Fruit fly (Drosophila melanogaster) whole organism, embryonic: Measurements from ENCODE around the gene CG9582.

ENCODE experiments used
- Aef1 ChIP-seq: fragments of 200-800 bp; sonication (Bioruptor generic); IDR thresholded peaks from 3 replicates; pipeline ENCODE4 v1.3.6; 2022; ENCODE audit warnings: missing biosample characterization, missing genetic modification characterization
- Blimp-1 ChIP-seq: fragments of 200-800 bp; sonication (Bioruptor generic); optimal IDR thresholded peaks from 3 replicates; lab custom pipeline; 2018; ENCODE audit warnings: missing biosample characterization, missing genetic modification characterization, mild to moderate bottlenecking, moderate library complexity, missing genetic modification reagents
- CG11398 ChIP-seq: fragments of 200-800 bp; sonication (Bioruptor generic); optimal IDR thresholded peaks from 2 replicates; lab custom pipeline; 2016; ENCODE audit warnings: missing biosample characterization, missing genetic modification characterization
- CG12219 ChIP-seq: fragments of 200-800 bp; sonication (Bioruptor generic); optimal IDR thresholded peaks from 3 replicates; lab custom pipeline; 2018; ENCODE audit warnings: missing biosample characterization, mild to moderate bottlenecking, missing genetic modification characterization
- CG13296 ChIP-seq: fragments of 200-800 bp; sonication (Bioruptor generic); optimal IDR thresholded peaks from 3 replicates; lab custom pipeline; 2018; ENCODE audit warnings: missing biosample characterization, mild to moderate bottlenecking, missing genetic modification characterization
- CG15479 ChIP-seq: fragments of 200-800 bp; sonication (Bioruptor generic); optimal IDR thresholded peaks from 3 replicates; lab custom pipeline; 2019; ENCODE audit warnings: missing biosample characterization, mild to moderate bottlenecking, missing genetic modification characterization, moderate library complexity
- CG17328 ChIP-seq: fragments of 200-800 bp; sonication (Bioruptor generic); IDR thresholded peaks from 2 replicates; pipeline ENCODE4 v1.3.6; 2022; ENCODE audit warnings: missing biosample characterization, missing genetic modification characterization
- CG17829 ChIP-seq: fragments of 200-800 bp; optimal IDR thresholded peaks from 2 replicates; lab custom pipeline; 2019; ENCODE audit warnings: missing biosample characterization, mild to moderate bottlenecking, missing genetic modification characterization, moderate library complexity
- CG30020 ChIP-seq: fragments of 200-800 bp; optimal IDR thresholded peaks from 2 replicates; lab custom pipeline; 2019; ENCODE audit warnings: missing biosample characterization, mild to moderate bottlenecking, missing genetic modification characterization, moderate library complexity
- CG3281 ChIP-seq: fragments of 200-800 bp; sonication (Bioruptor generic); optimal IDR thresholded peaks from 3 replicates; lab custom pipeline; 2017; ENCODE audit warnings: missing biosample characterization, mild to moderate bottlenecking, missing genetic modification characterization
- CG34224 ChIP-seq: fragments of 200-800 bp; sonication (Bioruptor generic); IDR thresholded peaks from 3 replicates; pipeline ENCODE4 v1.3.6; 2022; ENCODE audit warnings: missing biosample characterization, missing genetic modification characterization; ENCODE audit not compliant: partially characterized antibody
- CG4730 ChIP-seq: fragments of 200-800 bp; sonication (Bioruptor generic); IDR thresholded peaks from 2 replicates; pipeline ENCODE4 v1.3.6; 2022; ENCODE audit warnings: missing biosample characterization, missing genetic modification characterization
- CG5953 ChIP-seq: fragments of 200-800 bp; sonication (Bioruptor generic); IDR thresholded peaks from 2 replicates; pipeline ENCODE4 v1.3.6; 2022; ENCODE audit warnings: missing biosample characterization, missing genetic modification characterization
- CG7357 ChIP-seq: fragments of 200-800 bp; sonication (Bioruptor generic); IDR thresholded peaks from 3 replicates; pipeline ENCODE4 v1.3.6; 2022; ENCODE audit warnings: missing biosample characterization, missing genetic modification characterization
- CG9609 ChIP-seq: fragments of 200-800 bp; sonication (Bioruptor generic); optimal IDR thresholded peaks from 3 replicates; lab custom pipeline; 2016; ENCODE audit warnings: missing biosample characterization, missing genetic modification characterization
- D19A ChIP-seq: fragments of 200-800 bp; optimal IDR thresholded peaks from 3 replicates; lab custom pipeline; 2019; ENCODE audit warnings: missing biosample characterization, mild to moderate bottlenecking, missing genetic modification characterization, moderate library complexity
- Deaf1 ChIP-seq: fragments of 200-800 bp; optimal IDR thresholded peaks from 3 replicates; lab custom pipeline; 2019; ENCODE audit warnings: missing biosample characterization, mild to moderate bottlenecking, missing genetic modification characterization, moderate library complexity
- Ets65A ChIP-seq: fragments of 200-800 bp; sonication (Bioruptor generic); peaks from one replicate; lab custom pipeline; 2016; ENCODE audit warnings: missing biosample characterization, missing genetic modification characterization
- HmgD ChIP-seq: fragments of 200-800 bp; sonication (Bioruptor generic); optimal IDR thresholded peaks from 3 replicates; lab custom pipeline; 2016; ENCODE audit warnings: missing biosample characterization, missing genetic modification characterization
- Hmr ChIP-seq: fragments of 200-800 bp; sonication (Bioruptor generic); optimal IDR thresholded peaks from 3 replicates; lab custom pipeline; 2017; ENCODE audit warnings: mild to moderate bottlenecking, missing biosample characterization, missing genetic modification reagents, missing genetic modification characterization
- Hmx ChIP-seq: fragments of 200-800 bp; sonication (Bioruptor generic); optimal IDR thresholded peaks from 2 replicates; lab custom pipeline; 2016; ENCODE audit warnings: missing biosample characterization, missing genetic modification characterization
- Max ChIP-seq: fragments of 200-800 bp; sonication (Bioruptor generic); optimal IDR thresholded peaks from 2 replicates; lab custom pipeline; 2016; ENCODE audit warnings: missing biosample characterization, mild to moderate bottlenecking, missing genetic modification characterization
- Med ChIP-seq: fragments of 200-800 bp; sonication (Bioruptor generic); peaks from one replicate; lab custom pipeline; 2016; ENCODE audit warnings: missing biosample characterization, missing genetic modification characterization, mild to moderate bottlenecking, inconsistent platforms, moderate library complexity
- NK7.1 ChIP-seq: fragments of 200-800 bp; sonication (Bioruptor generic); optimal IDR thresholded peaks from 3 replicates; lab custom pipeline; 2016; ENCODE audit warnings: missing biosample characterization, missing genetic modification characterization
- Neu2 ChIP-seq: fragments of 200-800 bp; sonication (Bioruptor generic); optimal IDR thresholded peaks from 3 replicates; lab custom pipeline; 2016; ENCODE audit warnings: missing biosample characterization, missing genetic modification characterization, borderline replicate concordance
- Nf-YB ChIP-seq: fragments of 200-800 bp; sonication (Bioruptor generic); optimal IDR thresholded peaks from 3 replicates; lab custom pipeline; 2019; ENCODE audit warnings: missing biosample characterization, mild to moderate bottlenecking, missing genetic modification characterization, moderate library complexity
- Opbp ChIP-seq: fragments of 200-800 bp; sonication (Bioruptor generic); IDR thresholded peaks from 3 replicates; pipeline ENCODE4 v1.3.6; 2022; ENCODE audit warnings: missing biosample characterization, missing genetic modification characterization; ENCODE audit not compliant: partially characterized antibody
- Stat92E ChIP-seq, 3 experiments: fragments of >200 bp in 2 of 3; fragments of 200-800 bp in 1 of 3; sonication (Bioruptor generic) in 1 of 3; optimal IDR thresholded peaks; 2 replicates each; lab custom pipeline; 2017 to 2019; ENCODE audit warnings: missing biosample characterization in 3 of 3, missing genetic modification characterization in 3 of 3, mild to moderate bottlenecking in 1 of 3, moderate library complexity in 1 of 3
- Vsx1 ChIP-seq: fragments of 200-800 bp; sonication (Bioruptor generic); optimal IDR thresholded peaks from 2 replicates; lab custom pipeline; 2017; ENCODE audit warnings: missing biosample characterization, mild to moderate bottlenecking, missing genetic modification characterization, missing genetic modification reagents
- ac ChIP-seq: fragments of 200-800 bp; sonication (Bioruptor generic); optimal IDR thresholded peaks from 3 replicates; lab custom pipeline; 2017; ENCODE audit warnings: missing biosample characterization, mild to moderate bottlenecking, missing genetic modification characterization
- ara ChIP-seq: fragments of 200-800 bp; sonication (Bioruptor generic); IDR thresholded peaks from 2 replicates; pipeline ENCODE4 v1.3.6; 2022; ENCODE audit warnings: missing biosample characterization, missing genetic modification characterization
- ash1 ChIP-seq: fragments of 200-800 bp; sonication (Bioruptor generic); optimal IDR thresholded peaks from 2 replicates; lab custom pipeline; 2018; ENCODE audit warnings: missing biosample characterization, mild to moderate bottlenecking, missing genetic modification characterization
- cad ChIP-seq: fragments of >200 bp; optimal IDR thresholded peaks from 2 replicates; lab custom pipeline; 2017; ENCODE audit warnings: missing biosample characterization, missing genetic modification characterization
- crp ChIP-seq, 2 experiments: fragments of 200-800 bp; sonication (Bioruptor generic); optimal IDR thresholded peaks; 2 replicates in 1 of 2; 3 replicates in 1 of 2; lab custom pipeline; 2017; ENCODE audit warnings: missing biosample characterization in 2 of 2, missing genetic modification characterization in 2 of 2, mild to moderate bottlenecking in 1 of 2, moderate library complexity in 1 of 2
- dysf ChIP-seq: fragments of 200-800 bp; sonication (Bioruptor generic); IDR thresholded peaks from 3 replicates; pipeline ENCODE4 v1.3.6; 2022; ENCODE audit warnings: missing biosample characterization, missing genetic modification characterization
- emc ChIP-seq: fragments of 200-800 bp; sonication (Bioruptor generic); optimal IDR thresholded peaks from 2 replicates; lab custom pipeline; 2016; ENCODE audit warnings: missing biosample characterization, missing genetic modification characterization
- fd3F ChIP-seq: fragments of 200-800 bp; sonication (Bioruptor generic); optimal IDR thresholded peaks from 2 replicates; lab custom pipeline; 2018; ENCODE audit warnings: missing biosample characterization, mild to moderate bottlenecking, missing genetic modification characterization, moderate library complexity
- hb ChIP-seq: fragments of 200-800 bp; sonication (Bioruptor generic); IDR thresholded peaks from 3 replicates; pipeline ENCODE4 v1.3.6; 2022; ENCODE audit warnings: missing biosample characterization, missing genetic modification characterization; ENCODE audit not compliant: partially characterized antibody
- hbn ChIP-seq: fragments of 200-800 bp; sonication (Bioruptor generic); IDR thresholded peaks from 2 replicates; pipeline ENCODE4 v1.3.6; 2022; ENCODE audit warnings: missing biosample characterization, missing genetic modification characterization; ENCODE audit not compliant: partially characterized antibody
- hkb ChIP-seq, 2 experiments: fragments of 200-800 bp in 1 of 2; fragments of >200 bp in 1 of 2; sonication (Bioruptor generic) in 1 of 2; IDR thresholded peaks in 1 of 2; optimal IDR thresholded peaks in 1 of 2; 2 replicates each; pipeline versions ENCODE4 v1.3.6 to Lab custom; 2017 to 2022; ENCODE audit warnings: missing biosample characterization in 1 of 2, missing genetic modification characterization in 1 of 2
- mam ChIP-seq: fragments of 200-800 bp; sonication (Bioruptor generic); optimal IDR thresholded peaks from 3 replicates; lab custom pipeline; 2016; ENCODE audit warnings: missing biosample characterization, missing genetic modification characterization
- pb ChIP-seq: fragments of 200-800 bp; sonication (Bioruptor generic); optimal IDR thresholded peaks from 3 replicates; lab custom pipeline; 2016; ENCODE audit warnings: missing biosample characterization, missing genetic modification characterization
- peb ChIP-seq: fragments of 200-800 bp; sonication (Bioruptor generic); IDR thresholded peaks from 2 replicates; pipeline ENCODE4 v1.3.6; 2022; ENCODE audit warnings: missing biosample characterization, missing genetic modification characterization
- pita ChIP-seq: fragments of 200-800 bp; sonication (Bioruptor generic); optimal IDR thresholded peaks from 2 replicates; lab custom pipeline; 2017; ENCODE audit warnings: missing biosample characterization, mild to moderate bottlenecking, missing genetic modification characterization
- sens ChIP-seq: fragments of 200-800 bp; sonication (Bioruptor generic); peaks from one replicate; lab custom pipeline; 2016; ENCODE audit warnings: missing biosample characterization, missing genetic modification characterization
- seq ChIP-seq: fragments of 200-800 bp; sonication (Bioruptor generic); IDR thresholded peaks from 2 replicates; pipeline ENCODE4 v1.3.6; 2022; ENCODE audit warnings: missing biosample characterization, missing genetic modification characterization
- stc ChIP-seq: fragments of 200-800 bp; sonication (Bioruptor generic); IDR thresholded peaks from 2 replicates; pipeline ENCODE4 v1.3.6; 2022; ENCODE audit warnings: missing biosample characterization, missing genetic modification characterization
- vfl ChIP-seq: fragments of 200-800 bp; sonication (Bioruptor generic); optimal IDR thresholded peaks from 2 replicates; lab custom pipeline; 2016; ENCODE audit warnings: missing biosample characterization, missing genetic modification characterization

The CG9582 gene

dm6 chr2L:8984614-8985318 lies 46.9 kb downstream of the CG9582 start, which contains the start of gene CG13101 (continued):
- peak; percentile 1 for TF ChIP-seq CG15479 (GFP tag; lab: Kevin White, UChicago)
- TF ChIP-seq Opbp (GFP tag; lab: Robert Waterston, UW): no peak
- TF ChIP-seq mam (GFP tag; lab: Kevin White, UChicago): peak; percentile 70
- peak; percentile 85 for TF ChIP-seq vfl
- TF ChIP-seq emc (GFP tag; lab: Kevin White, UChicago): peak; percentile 70
- TF ChIP-seq ash1: no peak
- TF ChIP-seq dysf: peak; percentile 97
- peak; percentile 88 for TF ChIP-seq CG12219 (GFP tag; lab: Kevin White, UChicago)
- peak; percentile 80 for TF ChIP-seq D19A
- TF ChIP-seq Deaf1 (tag; lab: Kevin White, UChicago): peak; percentile 82
- peak in 1 of 2 experiments; percentile 38 for TF ChIP-seq crp (GFP tag; optimal IDR thresholded peaks at IDR 0.05; lab: Kevin White, UChicago)
- TF ChIP-seq hb (GFP tag; lab: Robert Waterston, UW): no peak
- peak; percentile 98 for TF ChIP-seq sens (GFP tag; lab: Kevin White, UChicago)
- TF ChIP-seq CG3281 (GFP tag; lab: Kevin White, UChicago): peak; percentile 90
- TF ChIP-seq CG9609 (GFP tag; lab: Kevin White, UChicago): peak; percentile 69
- TF ChIP-seq hbn (GFP tag; lab: Robert Waterston, UW): no peak
- peak; percentile 96 for TF ChIP-seq CG17829 (tag; lab: Kevin White, UChicago)
- peak; percentile 62 for TF ChIP-seq pb (GFP tag; lab: Kevin White, UChicago)
- TF ChIP-seq HmgD: no peak
- peak; percentile 71 for TF ChIP-seq Hmx (GFP tag; lab: Kevin White, UChicago)
- TF ChIP-seq Neu2: no peak
- peak; percentile 94 for TF ChIP-seq seq (GFP tag; lab: Robert Waterston, UW)
- TF ChIP-seq CG11398 (GFP tag; lab: Kevin White, UChicago): peak; percentile 54
- TF ChIP-seq stc (GFP tag; lab: Robert Waterston, UW): peak; percentile 96
- TF ChIP-seq Blimp-1 (GFP tag; lab: Kevin White, UChicago): peak; percentile 93
- peak; percentile 93 for TF ChIP-seq Hmr (GFP tag; lab: Kevin White, UChicago)
- peak; percentile 74; the same call in 1 of the 2 replicates for TF ChIP-seq CG5953 (GFP tag; lab: Robert Waterston, UW)
- peak; percentile 93 for TF ChIP-seq CG4730 (GFP tag; lab: Robert Waterston, UW)
- peak; percentile 84 for TF ChIP-seq Ets65A (GFP tag; lab: Kevin White, UChicago)
- TF ChIP-seq fd3F (GFP tag; lab: Kevin White, UChicago): peak; percentile 92
- peak; percentile 83; the same call in 2 of the 3 replicates for TF ChIP-seq CG7357 (GFP tag; lab: Robert Waterston, UW)
- TF ChIP-seq hkb (optimal IDR thresholded peaks at IDR 0.05; lab: Kevin White, UChicago): no peak
- peak; percentile 95 for TF ChIP-seq hkb (GFP tag; IDR thresholded peaks at IDR 0.05; lab: Robert Waterston, UW)
- TF ChIP-seq CG30020 (tag; lab: Kevin White, UChicago): peak; percentile 61
- TF ChIP-seq CG34224 (GFP tag; lab: Robert Waterston, UW): 0 out of 3 replicates have a peak, but pooled peaks have one; percentile 9
- TF ChIP-seq Vsx1 (GFP tag; lab: Kevin White, UChicago): peak; percentile 85
- peak; percentile 96 for TF ChIP-seq CG17328 (GFP tag; lab: Robert Waterston, UW)
- peak; percentile 72 for TF ChIP-seq NK7.1 (GFP tag; lab: Kevin White, UChicago)
- TF ChIP-seq pita: no peak
- TF ChIP-seq Max (GFP tag; lab: Kevin White, UChicago): peak; percentile 85
- peak; percentile 82 for TF ChIP-seq Aef1 (GFP tag; lab: Robert Waterston, UW)
- TF ChIP-seq Stat92E (GFP tag; optimal IDR thresholded peaks at IDR 0.05; lab: Kevin White, UChicago): peak in 1 of 3 experiments; percentile 83
- peak; percentile 93 for TF ChIP-seq CG13296 (GFP tag; lab: Kevin White, UChicago)
- TF ChIP-seq ara (GFP tag; lab: Robert Waterston, UW): peak; percentile 93
- TF ChIP-seq cad (GFP tag; lab: Kevin White, UChicago): no peak
- peak; percentile 83 for TF ChIP-seq Nf-YB
- peak; percentile 77 for TF ChIP-seq ac (GFP tag; lab: Kevin White, UChicago)
- TF ChIP-seq peb: peak; percentile 85
- peak; percentile 96 for TF ChIP-seq Med (GFP tag; lab: Kevin White, UChicago)
